Fruit fly (Drosophila melanogaster) whole organism, embryonic: ENCODE measurements around the gene CG12589.

Experiments used
- Blimp-1 ChIP-seq: fragments of 200-800 bp; sonication (Bioruptor generic); optimal IDR thresholded peaks from 3 replicates; lab custom pipeline; 2018; ENCODE audit warnings: missing biosample characterization, missing genetic modification characterization, mild to moderate bottlenecking, moderate library complexity, missing genetic modification reagents
- CG10321 ChIP-seq: fragments of 200-800 bp; sonication (Bioruptor generic); IDR thresholded peaks from 2 replicates; pipeline ENCODE4 v1.3.6; 2022; ENCODE audit warnings: missing biosample characterization, missing genetic modification characterization
- CG11456 ChIP-seq: fragments of 200-800 bp; sonication (Bioruptor generic); IDR thresholded peaks from 3 replicates; pipeline ENCODE4 v1.3.6; 2022; ENCODE audit warnings: missing biosample characterization, missing genetic modification characterization
- CG13775 ChIP-seq: fragments of 200-800 bp; sonication (Bioruptor generic); optimal IDR thresholded peaks from 3 replicates; lab custom pipeline; 2017; ENCODE audit warnings: missing biosample characterization, mild to moderate bottlenecking, missing genetic modification characterization
- CG16779 ChIP-seq: fragments of 200-800 bp; sonication (Bioruptor generic); IDR thresholded peaks from 2 replicates; pipeline ENCODE4 v1.3.6; 2022; ENCODE audit warnings: missing biosample characterization, missing genetic modification characterization
- CG31388 ChIP-seq: fragments of 200-800 bp; sonication (Bioruptor generic); optimal IDR thresholded peaks from 2 replicates; lab custom pipeline; 2016; ENCODE audit warnings: missing biosample characterization, missing genetic modification characterization
- CG32767 ChIP-seq: fragments of 200-800 bp; sonication (Bioruptor generic); IDR thresholded peaks from 2 replicates; pipeline ENCODE4 v1.3.6; 2022; ENCODE audit warnings: missing biosample characterization, missing genetic modification characterization
- CG8359 ChIP-seq: fragments of 200-800 bp; sonication (Bioruptor generic); optimal IDR thresholded peaks from 2 replicates; lab custom pipeline; 2017; ENCODE audit warnings: missing biosample characterization, mild to moderate bottlenecking, missing genetic modification characterization, borderline replicate concordance
- Fer2 ChIP-seq: fragments of 200-800 bp; sonication (Bioruptor generic); optimal IDR thresholded peaks from 2 replicates; lab custom pipeline; 2018; ENCODE audit warnings: missing biosample characterization, mild to moderate bottlenecking, missing genetic modification characterization, moderate library complexity
- Hr78 ChIP-seq, 2 experiments: fragments of 200-800 bp in 1 of 2; fragments of >200 bp in 1 of 2; sonication (Bioruptor generic) in 1 of 2; optimal IDR thresholded peaks; 2 replicates each; lab custom pipeline; 2017 to 2019; ENCODE audit warnings: missing biosample characterization in 2 of 2, missing genetic modification characterization in 2 of 2, mild to moderate bottlenecking in 1 of 2, moderate library complexity in 1 of 2
- nau ChIP-seq: fragments of 200-800 bp; sonication (Bioruptor generic); optimal IDR thresholded peaks from 3 replicates; lab custom pipeline; 2017; ENCODE audit warnings: missing biosample characterization, mild to moderate bottlenecking, missing genetic modification characterization, missing genetic modification reagents
- prd ChIP-seq, 3 experiments: fragments of >200 bp in 2 of 3; fragments of 200-800 bp in 1 of 3; sonication (Bioruptor generic) in 1 of 3; optimal IDR thresholded peaks in 2 of 3; IDR thresholded peaks in 1 of 3; 2 replicates in 2 of 3; 3 replicates in 1 of 3; pipeline versions ENCODE4 v1.3.6 to Lab custom; 2017 to 2022; ENCODE audit warnings: missing biosample characterization in 1 of 3, missing genetic modification characterization in 1 of 3
- zfh1 ChIP-seq: fragments of 200-800 bp; sonication (Bioruptor generic); IDR thresholded peaks from 3 replicates; pipeline ENCODE4 v1.3.6; 2022; ENCODE audit warnings: missing biosample characterization, missing genetic modification characterization

DNA sequence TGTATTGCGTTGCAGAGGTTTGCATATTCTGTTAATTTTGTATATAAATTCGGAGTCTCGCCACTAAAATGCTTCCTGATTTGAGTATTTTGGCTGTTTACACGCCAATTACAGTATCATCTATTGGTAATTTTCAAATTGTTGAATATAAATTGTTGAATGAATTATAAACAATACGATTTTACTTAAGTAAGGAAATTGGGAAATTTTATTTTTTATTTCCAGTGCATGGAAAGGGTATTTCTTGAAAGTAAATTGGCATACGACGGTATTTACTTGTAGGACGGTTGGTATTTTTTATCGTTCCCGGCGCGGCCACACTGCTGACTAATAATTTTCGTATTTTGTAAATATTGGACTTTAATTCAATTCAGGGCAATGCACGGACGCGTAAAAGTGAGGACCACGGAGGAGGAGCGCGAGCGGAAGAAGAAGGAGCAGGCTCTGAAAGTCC is 11.0 kb downstream of the CG12589 start, which contains the start of gene RabGGTa:
- TF ChIP-seq CG31388 (no peak), zfh1 (GFP tag; lab: Robert Waterston, UW) (peak; percentile 62; the same call in 2 of the 3 replicates), CG16779 (no peak), CG11456 (GFP tag; lab: Robert Waterston, UW) (peak; percentile 77; the same call in 2 of the 3 replicates), Hr78 (GFP tag; optimal IDR thresholded peaks at IDR 0.05; lab: Kevin White, UChicago) (no peak), CG32767 (GFP tag; lab: Robert Waterston, UW) (0 out of 2 replicates have a peak, but pooled peaks have one; percentile 22), CG10321 (GFP tag; lab: Robert Waterston, UW) (0 out of 2 replicates have a peak, but pooled peaks have one; percentile 8), CG13775 (GFP tag; lab: Kevin White, UChicago) (peak; percentile 62), prd (optimal IDR thresholded peaks at IDR 0.05; lab: Kevin White, UChicago) (no peak), prd (GFP tag; IDR thresholded peaks at IDR 0.05; lab: Robert Waterston, UW) (peak; percentile 84), Blimp-1 (GFP tag; lab: Kevin White, UChicago) (peak; percentile 58), CG8359 (GFP tag; lab: Kevin White, UChicago) (no peak), Fer2 (no peak), nau (GFP tag; lab: Kevin White, UChicago) (peak; percentile 14)
